Fruit fly (Drosophila melanogaster) whole organism, embryonic: ENCODE results near the gene IscU.
A peak's percentile ranks its signal among the peaks of the same experiment; 100 is the strongest.

ENCODE experiments used
- Bgb ChIP-seq: fragments of 200-800 bp; sonication (Bioruptor generic); IDR thresholded peaks from 2 replicates; pipeline ENCODE4 v1.3.6; 2022; ENCODE audit warnings: missing biosample characterization, missing genetic modification characterization; ENCODE audit not compliant: partially characterized antibody
- CG10267 ChIP-seq: fragments of 200-800 bp; sonication (Bioruptor generic); optimal IDR thresholded peaks from 2 replicates; lab custom pipeline; 2018; ENCODE audit warnings: missing biosample characterization, mild to moderate bottlenecking, missing genetic modification characterization, moderate library complexity
- CG10321 ChIP-seq: fragments of 200-800 bp; sonication (Bioruptor generic); IDR thresholded peaks from 2 replicates; pipeline ENCODE4 v1.3.6; 2022; ENCODE audit warnings: missing biosample characterization, missing genetic modification characterization
- CG11560 ChIP-seq: fragments of 200-800 bp; sonication (Bioruptor generic); IDR thresholded peaks from 3 replicates; pipeline ENCODE4 v1.3.6; 2022; ENCODE audit warnings: missing biosample characterization, missing genetic modification characterization
- CG12769 ChIP-seq: fragments of 200-800 bp; sonication (Bioruptor generic); optimal IDR thresholded peaks from 2 replicates; lab custom pipeline; 2019; ENCODE audit warnings: missing biosample characterization, mild to moderate bottlenecking, missing genetic modification characterization, moderate library complexity
- CG13287 ChIP-seq: fragments of 200-800 bp; sonication (Bioruptor generic); IDR thresholded peaks from 2 replicates; pipeline ENCODE4 v1.3.6; 2022; ENCODE audit warnings: missing biosample characterization, missing genetic modification characterization; ENCODE audit not compliant: partially characterized antibody
- CG15073 ChIP-seq: fragments of 200-800 bp; sonication (Bioruptor generic); optimal IDR thresholded peaks from 2 replicates; lab custom pipeline; 2016; ENCODE audit warnings: missing biosample characterization, missing genetic modification characterization
- CG1603 ChIP-seq: fragments of 200-800 bp; sonication (Bioruptor generic); optimal IDR thresholded peaks from 2 replicates; lab custom pipeline; 2019; ENCODE audit warnings: missing biosample characterization, mild to moderate bottlenecking, missing genetic modification characterization, moderate library complexity
- CG17186 ChIP-seq: fragments of 200-800 bp; sonication (Bioruptor generic); optimal IDR thresholded peaks from 3 replicates; lab custom pipeline; 2017; ENCODE audit warnings: missing biosample characterization, missing genetic modification reagents, missing genetic modification characterization
- CG2199 ChIP-seq: fragments of 200-800 bp; sonication (Bioruptor generic); IDR thresholded peaks from 3 replicates; pipeline ENCODE4 v1.3.6; 2022; ENCODE audit warnings: missing biosample characterization, missing genetic modification characterization
- CG3838 ChIP-seq: fragments of 200-800 bp; sonication (Bioruptor generic); optimal IDR thresholded peaks from 3 replicates; lab custom pipeline; 2016; ENCODE audit warnings: missing biosample characterization, missing genetic modification characterization
- CG4282 ChIP-seq: fragments of 200-800 bp; sonication (Bioruptor generic); optimal IDR thresholded peaks from 2 replicates; lab custom pipeline; 2016; ENCODE audit warnings: missing biosample characterization, missing genetic modification characterization
- CG4404 ChIP-seq: fragments of 200-800 bp; sonication (Bioruptor generic); IDR thresholded peaks from 2 replicates; pipeline ENCODE4 v1.3.6; 2022; ENCODE audit warnings: missing biosample characterization, missing genetic modification characterization
- CG4617 ChIP-seq: fragments of 200-800 bp; sonication (Bioruptor generic); optimal IDR thresholded peaks from 3 replicates; lab custom pipeline; 2016; ENCODE audit warnings: missing biosample characterization, missing genetic modification characterization, borderline replicate concordance
- CG7556 ChIP-seq: fragments of 200-800 bp; sonication (Bioruptor generic); optimal IDR thresholded peaks from 2 replicates; lab custom pipeline; 2017; ENCODE audit warnings: missing biosample characterization, mild to moderate bottlenecking, missing genetic modification characterization
- CG7963 ChIP-seq: fragments of 200-800 bp; sonication (Bioruptor generic); IDR thresholded peaks from 3 replicates; pipeline ENCODE4 v1.3.6; 2022; ENCODE audit warnings: missing biosample characterization, missing genetic modification characterization; ENCODE audit not compliant: partially characterized antibody
- CG8281 ChIP-seq: fragments of 200-800 bp; sonication (Bioruptor generic); optimal IDR thresholded peaks from 2 replicates; lab custom pipeline; 2018; ENCODE audit warnings: missing biosample characterization, mild to moderate bottlenecking, missing genetic modification characterization, moderate library complexity
- D ChIP-seq, 2 experiments: fragments of 200-800 bp in 1 of 2; fragments of >200 bp in 1 of 2; sonication (Bioruptor generic) in 1 of 2; optimal IDR thresholded peaks; 2 replicates in 1 of 2; 3 replicates in 1 of 2; lab custom pipeline; 2017; ENCODE audit warnings: mild to moderate bottlenecking in 1 of 2, missing biosample characterization in 1 of 2, missing genetic modification characterization in 1 of 2, missing genetic modification reagents in 1 of 2
- Doc3 ChIP-seq: fragments of 200-800 bp; sonication (Bioruptor generic); IDR thresholded peaks from 3 replicates; pipeline ENCODE4 v1.3.6; 2022; ENCODE audit warnings: missing biosample characterization, missing genetic modification characterization; ENCODE audit not compliant: partially characterized antibody
- Dp ChIP-seq: fragments of 200-800 bp; sonication (Bioruptor generic); optimal IDR thresholded peaks from 2 replicates; lab custom pipeline; 2018; ENCODE audit warnings: missing biosample characterization, mild to moderate bottlenecking, missing genetic modification characterization, moderate library complexity
- Dref ChIP-seq: fragments of 200-800 bp; sonication (Bioruptor generic); IDR thresholded peaks from 2 replicates; pipeline ENCODE4 v1.3.6; 2022; ENCODE audit warnings: missing biosample characterization, missing genetic modification characterization
- E2f2 ChIP-seq: fragments of 200-800 bp; sonication (Bioruptor generic); IDR thresholded peaks from 2 replicates; pipeline ENCODE4 v1.3.6; 2022; ENCODE audit warnings: missing biosample characterization, missing genetic modification characterization
- Ets65A ChIP-seq: fragments of 200-800 bp; sonication (Bioruptor generic); peaks from one replicate; lab custom pipeline; 2016; ENCODE audit warnings: missing biosample characterization, missing genetic modification characterization
- H15 ChIP-seq: fragments of 200-800 bp; sonication (Bioruptor generic); IDR thresholded peaks from 3 replicates; pipeline ENCODE4 v1.3.6; 2022; ENCODE audit warnings: missing biosample characterization, missing genetic modification characterization
- MBD-R2 ChIP-seq: fragments of 200-800 bp; sonication (Bioruptor generic); IDR thresholded peaks from 2 replicates; pipeline ENCODE4 v1.3.6; 2022; ENCODE audit warnings: missing biosample characterization, missing genetic modification characterization
- MESR4 ChIP-seq: fragments of 200-800 bp; sonication (Bioruptor generic); optimal IDR thresholded peaks from 2 replicates; lab custom pipeline; 2018; ENCODE audit warnings: missing biosample characterization, mild to moderate bottlenecking, missing genetic modification characterization, moderate library complexity
- Med ChIP-seq: fragments of 200-800 bp; sonication (Bioruptor generic); peaks from one replicate; lab custom pipeline; 2016; ENCODE audit warnings: missing biosample characterization, missing genetic modification characterization, mild to moderate bottlenecking, inconsistent platforms, moderate library complexity
- Myb ChIP-seq: fragments of 200-800 bp; sonication (Bioruptor generic); optimal IDR thresholded peaks from 2 replicates; lab custom pipeline; 2016; ENCODE audit warnings: missing biosample characterization, missing genetic modification characterization
- Oaz ChIP-seq: fragments of 200-800 bp; sonication (Bioruptor generic); IDR thresholded peaks from 2 replicates; pipeline ENCODE4 v1.3.6; 2022; ENCODE audit warnings: missing biosample characterization, missing genetic modification characterization
- Oli ChIP-seq: fragments of 200-800 bp; sonication (Bioruptor generic); optimal IDR thresholded peaks from 2 replicates; lab custom pipeline; 2018; ENCODE audit warnings: missing biosample characterization, mild to moderate bottlenecking, missing genetic modification characterization, moderate library complexity
- PHDP ChIP-seq: fragments of 200-800 bp; sonication (Bioruptor generic); optimal IDR thresholded peaks from 3 replicates; lab custom pipeline; 2018; ENCODE audit warnings: missing biosample characterization, mild to moderate bottlenecking, missing genetic modification characterization, moderate library complexity
- Ptx1 ChIP-seq: fragments of 200-800 bp; sonication (Bioruptor generic); IDR thresholded peaks from 2 replicates; pipeline ENCODE4 v1.3.6; 2022; ENCODE audit warnings: missing biosample characterization, missing genetic modification characterization
- amos ChIP-seq: fragments of 200-800 bp; sonication (Bioruptor generic); IDR thresholded peaks from 2 replicates; pipeline ENCODE4 v1.3.6; 2022; ENCODE audit warnings: missing biosample characterization, missing genetic modification characterization; ENCODE audit not compliant: partially characterized antibody
- cad ChIP-seq: fragments of >200 bp; optimal IDR thresholded peaks from 2 replicates; lab custom pipeline; 2017; ENCODE audit warnings: missing biosample characterization, missing genetic modification characterization
- cas ChIP-seq: fragments of 200-800 bp; sonication (Bioruptor generic); IDR thresholded peaks from 2 replicates; pipeline ENCODE4 v1.3.6; 2022; ENCODE audit warnings: missing biosample characterization, missing genetic modification characterization
- crol ChIP-seq: fragments of 200-800 bp; sonication (Bioruptor generic); IDR thresholded peaks from 2 replicates; pipeline ENCODE4 v1.3.6; 2022; ENCODE audit warnings: missing biosample characterization, missing genetic modification characterization
- dm ChIP-seq: fragments of 200-800 bp; sonication (Bioruptor generic); optimal IDR thresholded peaks from 3 replicates; lab custom pipeline; 2016; ENCODE audit warnings: missing biosample characterization, missing genetic modification characterization
- gsb-n ChIP-seq: fragments of 200-800 bp; sonication (Bioruptor generic); optimal IDR thresholded peaks from 3 replicates; lab custom pipeline; 2018; ENCODE audit warnings: missing biosample characterization, mild to moderate bottlenecking, missing genetic modification characterization
- hth ChIP-seq: fragments of >200 bp; optimal IDR thresholded peaks from 2 replicates; lab custom pipeline; 2017; ENCODE audit warnings: inconsistent platforms
- inv ChIP-seq: fragments of 200-800 bp; sonication (Bioruptor generic); IDR thresholded peaks from 2 replicates; pipeline ENCODE4 v1.3.6; 2022; ENCODE audit warnings: missing biosample characterization, missing genetic modification characterization; ENCODE audit not compliant: partially characterized antibody
- kni ChIP-seq: fragments of 200-800 bp; sonication (Bioruptor generic); optimal IDR thresholded peaks from 3 replicates; lab custom pipeline; 2017; ENCODE audit warnings: mild to moderate bottlenecking, missing biosample characterization, missing genetic modification reagents, missing genetic modification characterization
- lbe ChIP-seq: fragments of 200-800 bp; sonication (Bioruptor generic); optimal IDR thresholded peaks from 2 replicates; lab custom pipeline; 2016; ENCODE audit warnings: missing biosample characterization, mild to moderate bottlenecking, missing genetic modification characterization
- odd ChIP-seq: fragments of 200-800 bp; sonication (Bioruptor generic); optimal IDR thresholded peaks from 2 replicates; lab custom pipeline; 2017; ENCODE audit warnings: missing biosample characterization, mild to moderate bottlenecking, missing genetic modification characterization
- pzg ChIP-seq: fragments of 200-800 bp; sonication (Bioruptor generic); optimal IDR thresholded peaks from 3 replicates; lab custom pipeline; 2018; ENCODE audit warnings: missing biosample characterization, mild to moderate bottlenecking, missing genetic modification characterization, moderate library complexity
- sens ChIP-seq: fragments of 200-800 bp; sonication (Bioruptor generic); peaks from one replicate; lab custom pipeline; 2016; ENCODE audit warnings: missing biosample characterization, missing genetic modification characterization
- sr ChIP-seq: fragments of 200-800 bp; sonication (Bioruptor generic); IDR thresholded peaks from 3 replicates; pipeline ENCODE4 v1.3.6; 2022; ENCODE audit warnings: missing biosample characterization, missing genetic modification characterization
- stwl ChIP-seq: fragments of 200-800 bp; sonication (Bioruptor generic); optimal IDR thresholded peaks from 3 replicates; lab custom pipeline; 2018; ENCODE audit warnings: missing biosample characterization, mild to moderate bottlenecking, missing genetic modification characterization, moderate library complexity
- zfh1 ChIP-seq: fragments of 200-800 bp; sonication (Bioruptor generic); IDR thresholded peaks from 3 replicates; pipeline ENCODE4 v1.3.6; 2022; ENCODE audit warnings: missing biosample characterization, missing genetic modification characterization

Gene IscU

dm6 chr3R:8806638-8807037, 17.3 kb downstream of the IscU start:
- TF ChIP-seq sens (GFP tag; lab: Kevin White, UChicago), result peak; percentile 61
- peak; percentile 16 for TF ChIP-seq D (optimal IDR thresholded peaks at IDR 0.05; lab: Kevin White, UChicago)
- no peak for TF ChIP-seq D (GFP tag; optimal IDR thresholded peaks at IDR 0.05; lab: Kevin White, UChicago)
- TF ChIP-seq Oaz, result no peak
- no peak for TF ChIP-seq CG4404 (GFP tag; lab: Robert Waterston, UW)
- TF ChIP-seq sr (GFP tag; lab: Robert Waterston, UW), result no peak
- TF ChIP-seq zfh1 (GFP tag; lab: Robert Waterston, UW), result 0 out of 3 replicates have a peak, but pooled peaks have one; percentile 31
- TF ChIP-seq gsb-n, result no peak
- TF ChIP-seq CG7963 (GFP tag; lab: Robert Waterston, UW), result 0 out of 3 replicates have a peak, but pooled peaks have one; percentile 54
- TF ChIP-seq amos, result 0 out of 2 replicates have a peak, but pooled peaks have one; percentile 11

DNA sequence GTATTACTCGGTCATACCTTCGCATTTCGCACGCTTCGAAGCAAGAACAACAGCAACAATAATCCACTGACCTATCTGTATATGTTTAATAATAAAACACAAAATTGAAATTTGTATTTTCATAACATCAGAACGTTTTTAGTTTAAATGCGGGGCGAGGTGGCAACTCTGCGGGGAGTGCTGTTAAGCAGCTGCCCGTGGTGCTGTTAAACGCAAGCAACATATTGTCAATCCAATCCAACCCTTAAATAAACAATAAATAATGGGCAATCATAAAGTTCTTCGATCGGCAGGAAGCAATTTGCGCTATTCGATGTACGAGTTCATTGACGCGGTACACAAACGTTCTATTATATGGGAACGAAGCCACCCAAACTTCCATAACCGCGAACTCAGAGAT, 17.9 kb downstream of the IscU start, which contains the start of gene hng2:
Gene hng2, plus strand, starts transcription at position 219 of the 400 bp plus-strand sequence.
- TF ChIP-seq CG13287 (GFP tag; lab: Robert Waterston, UW) (0 out of 2 replicates have a peak, but pooled peaks have one; percentile 8), Dp (GFP tag; lab: Kevin White, UChicago) (peak; percentile 22), pzg (peak; percentile 36), cas (GFP tag; lab: Robert Waterston, UW) (no peak), MBD-R2 (peak; percentile 39; the same call in 1 of the 2 replicates), Bgb (GFP tag; lab: Robert Waterston, UW) (no peak), CG11560 (tag; lab: Robert Waterston, UW) (no peak), MESR4 (peak; percentile 16), PHDP (tag; lab: Kevin White, UChicago) (no peak), Myb (GFP tag; lab: Kevin White, UChicago) (peak; percentile 64), cad (peak; percentile 7), E2f2 (peak; percentile 4), Dref (peak; percentile 34; the same call in 1 of the 2 replicates), CG12769 (tag; lab: Kevin White, UChicago) (no peak), CG10321 (no peak), CG17186 (GFP tag; lab: Kevin White, UChicago) (peak; percentile 99), CG10267 (tag; lab: Kevin White, UChicago) (no peak), CG4617 (peak; percentile 12), H15 (GFP tag; lab: Robert Waterston, UW) (no peak), hth (lab: Kevin White, UChicago) (no peak), CG2199 (GFP tag; lab: Robert Waterston, UW) (0 out of 3 replicates have a peak, but pooled peaks have one; percentile 49), CG1603 (tag; lab: Kevin White, UChicago) (peak; percentile 37), Ets65A (peak; percentile 28), CG7556 (GFP tag; lab: Kevin White, UChicago) (no peak), CG8281 (tag; lab: Kevin White, UChicago) (peak; percentile 81), Ptx1 (GFP tag; lab: Robert Waterston, UW) (no peak), Oli (tag; lab: Kevin White, UChicago) (no peak), CG3838 (GFP tag; lab: Kevin White, UChicago) (peak; percentile 74), Med (GFP tag; lab: Kevin White, UChicago) (peak; percentile 44)
- TF ChIP-seq, all 482 proteins: peak for 17

dm6 chr3R:8805388-8805852, 18.6 kb downstream of the IscU start, which contains the start of gene CG9839:
Gene CG9839, minus strand, starts transcription at chr3R:8805802.
- TF ChIP-seq odd (GFP tag; lab: Kevin White, UChicago), result no peak
- TF ChIP-seq stwl (tag; lab: Kevin White, UChicago), result peak; percentile 38
- TF ChIP-seq lbe (GFP tag; lab: Kevin White, UChicago), result no peak
- TF ChIP-seq crol, result no peak
- no peak for TF ChIP-seq inv
- TF ChIP-seq CG15073 (GFP tag; lab: Kevin White, UChicago), result no peak
- peak; percentile 77 for TF ChIP-seq dm (GFP tag; lab: Kevin White, UChicago)
- no peak for TF ChIP-seq Doc3 (GFP tag; lab: Robert Waterston, UW)
- TF ChIP-seq kni (GFP tag; lab: Kevin White, UChicago), result no peak
- peak; percentile 13; the same call in 1 of the 2 replicates for TF ChIP-seq CG13287 (GFP tag; lab: Robert Waterston, UW)
- TF ChIP-seq E2f2, result peak; percentile 86
- TF ChIP-seq CG10267 (tag; lab: Kevin White, UChicago), result no peak
- no peak for TF ChIP-seq CG4282 (GFP tag; lab: Kevin White, UChicago)
- TF ChIP-seq CG2199 (GFP tag; lab: Robert Waterston, UW), result peak; percentile 69; the same call in 1 of the 3 replicates
